Fruit fly (Drosophila melanogaster): ENCODE data around the gene CG13689.

CG13689 gene

dm6 chr2L:568030-568429, 34.6 kb upstream of the CG13689 start, which contains the start of the genes Nle and Sf3b1:
Gene Nle, minus strand, starts transcription at chr2L:568121.
Gene Sf3b1, plus strand, starts transcription at chr2L:568340.
- TF ChIP-seq CG12605 (GFP tag; IDR thresholded peaks at IDR 0.05) (no peak), CG17806 (tag; optimal IDR thresholded peaks at IDR 0.05) (peak; percentile 7), Ets98B (GFP tag; IDR thresholded peaks at IDR 0.05) (no peak), CG15710 (tag; optimal IDR thresholded peaks at IDR 0.05) (peak; percentile 34), CG9948 (tag; optimal IDR thresholded peaks at IDR 0.05) (no peak), D1 (tag; optimal IDR thresholded peaks at IDR 0.05) (no peak), Snoo (tag; optimal IDR thresholded peaks at IDR 0.05) (no peak)

DNA sequence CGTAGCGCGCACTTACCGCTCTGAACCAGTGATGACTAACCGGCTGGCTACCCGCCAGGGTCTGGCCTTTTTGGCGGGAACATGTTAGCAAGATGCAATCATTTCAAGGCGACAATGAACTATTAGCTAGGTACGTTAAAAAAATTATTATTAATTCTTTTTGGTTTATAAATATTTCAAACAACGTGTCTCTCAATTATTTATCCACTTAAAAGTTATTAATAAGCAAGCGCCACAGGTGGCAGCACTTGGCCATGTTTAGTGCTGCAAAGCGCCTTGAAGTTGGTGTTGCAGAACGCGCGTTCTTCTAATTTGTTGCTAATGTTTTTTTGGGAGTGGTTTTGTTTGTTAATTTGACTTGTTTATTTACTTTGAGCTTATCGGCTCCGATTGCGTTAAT, 28.4 kb upstream of the CG13689 start, which contains the start of the genes Ipk2 and cold:
TSS of gene Ipk2 (minus strand) at position 39 of the 400 bp plus-strand sequence.
TSS of gene cold (plus strand) at position 66 of the 400 bp plus-strand sequence.
- peak; percentile 73 for TF ChIP-seq CG8159 (tag; optimal IDR thresholded peaks at IDR 0.05)
- peak; percentile 51 for TF ChIP-seq CG17806 (tag; optimal IDR thresholded peaks at IDR 0.05)
- TF ChIP-seq CG4496 (GFP tag; IDR thresholded peaks at IDR 0.05): peak; percentile 76; the same call in 2 of the 3 replicates
- TF ChIP-seq EcR (GFP tag; optimal IDR thresholded peaks at IDR 0.05): no peak
- no peak for TF ChIP-seq D1 (tag; optimal IDR thresholded peaks at IDR 0.05)
- peak; percentile 39 for TF ChIP-seq CG34367 (tag; optimal IDR thresholded peaks at IDR 0.05)
- TF ChIP-seq Ets98B (GFP tag; IDR thresholded peaks at IDR 0.05): peak; percentile 54
- peak; percentile 66 for TF ChIP-seq CG12605 (GFP tag; IDR thresholded peaks at IDR 0.05)
- peak; percentile 72 for TF ChIP-seq fd96Ca (GFP tag; IDR thresholded peaks at IDR 0.05)
- no peak for TF ChIP-seq CG8301 (tag; optimal IDR thresholded peaks at IDR 0.05)
- peak; percentile 57 for TF ChIP-seq CG9948 (tag; optimal IDR thresholded peaks at IDR 0.05)
- TF ChIP-seq CG32121 (GFP tag; IDR thresholded peaks at IDR 0.05): peak; percentile 65
- no peak for TF ChIP-seq CG14655 (GFP tag; optimal IDR thresholded peaks at IDR 0.05)
- TF ChIP-seq Snoo (tag; optimal IDR thresholded peaks at IDR 0.05): peak; percentile 79
- TF ChIP-seq CG15710 (tag; optimal IDR thresholded peaks at IDR 0.05): peak; percentile 74
- TF ChIP-seq gl (tag; optimal IDR thresholded peaks at IDR 0.05): peak; percentile 8
- TF ChIP-seq rn (GFP tag; IDR thresholded peaks at IDR 0.05): peak; percentile 37
- no peak for TF ChIP-seq CG13204 (GFP tag; optimal IDR thresholded peaks at IDR 0.05)
- no peak for TF ChIP-seq Pif1A (GFP tag; optimal IDR thresholded peaks at IDR 0.05)

DNA sequence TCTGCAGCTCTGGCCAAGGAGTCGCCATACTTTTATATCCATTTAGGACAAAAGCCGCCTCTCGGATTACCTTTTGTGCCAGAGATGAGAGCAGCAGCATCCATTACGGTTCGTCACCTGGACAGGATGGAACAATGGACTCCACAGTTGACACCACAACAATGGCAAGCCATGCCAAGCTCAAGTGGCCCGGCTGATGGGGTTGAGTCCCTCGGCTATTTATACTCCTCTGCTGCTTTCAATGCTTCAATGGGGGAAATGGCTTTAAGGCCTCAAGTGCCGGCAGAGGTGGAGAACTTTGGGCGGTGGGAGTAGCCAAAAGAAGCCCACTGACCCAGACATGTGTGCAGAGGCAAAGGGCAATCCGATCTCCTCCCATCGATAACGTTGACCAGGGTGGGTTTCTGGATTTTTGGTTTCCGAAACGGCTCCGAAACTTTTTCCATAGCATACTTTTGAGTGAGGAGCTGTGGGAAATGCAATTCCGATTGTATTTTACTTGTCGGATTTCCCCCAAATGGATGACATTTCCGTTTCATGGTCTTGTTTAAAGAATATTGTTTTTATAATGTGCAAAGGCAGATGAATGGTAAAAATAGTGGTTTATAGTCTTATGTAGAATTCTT, 25.9 kb upstream of the CG13689 start, which contains the start of gene Ptth:
TSS of gene Ptth (minus strand) at position 338 of the 626 bp plus-strand sequence.
- TF ChIP-seq CG34367 (tag; optimal IDR thresholded peaks at IDR 0.05) (no peak), CG10348 (GFP tag; IDR thresholded peaks at IDR 0.05) (no peak), Snoo (tag; optimal IDR thresholded peaks at IDR 0.05) (no peak), CG32121 (GFP tag; IDR thresholded peaks at IDR 0.05) (no peak), CG4496 (GFP tag; IDR thresholded peaks at IDR 0.05) (0 out of 3 replicates have a peak, but pooled peaks have one; percentile 16), rn (GFP tag; IDR thresholded peaks at IDR 0.05) (no peak), D1 (tag; optimal IDR thresholded peaks at IDR 0.05) (no peak), fd96Ca (GFP tag; IDR thresholded peaks at IDR 0.05) (no peak)

DNA sequence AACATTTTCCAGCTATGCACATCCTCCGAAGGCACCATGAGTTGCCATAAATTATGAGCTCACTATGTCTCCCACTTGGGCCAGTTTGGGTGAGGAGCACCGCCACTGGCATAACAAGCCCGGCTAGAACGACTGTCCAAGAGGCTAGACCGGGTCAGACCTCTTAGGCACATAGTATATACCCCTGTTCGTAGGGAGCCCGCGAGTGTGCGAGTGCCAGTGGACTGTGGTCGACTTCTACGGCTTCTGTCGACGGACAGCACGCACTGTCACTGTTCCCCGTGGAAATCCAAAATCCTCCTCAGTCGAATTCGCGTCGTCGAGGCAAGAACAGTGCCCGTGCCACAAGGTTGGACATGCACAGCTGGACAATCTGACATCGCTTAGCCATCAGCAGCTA, 25.4 kb upstream of the CG13689 start, which contains the start of gene Pph13:
TSS of gene Pph13 (plus strand) at position 301 of the 400 bp plus-strand sequence.
- TF ChIP-seq CG12605 (GFP tag; IDR thresholded peaks at IDR 0.05): no peak
- no peak for TF ChIP-seq CG13204 (GFP tag; optimal IDR thresholded peaks at IDR 0.05)
- no peak for TF ChIP-seq CG34367 (tag; optimal IDR thresholded peaks at IDR 0.05)
- TF ChIP-seq Ets98B (GFP tag; IDR thresholded peaks at IDR 0.05): no peak
- no peak for TF ChIP-seq CG8159 (tag; optimal IDR thresholded peaks at IDR 0.05)
- no peak for TF ChIP-seq CG15710 (tag; optimal IDR thresholded peaks at IDR 0.05)
- no peak for TF ChIP-seq CG8301 (tag; optimal IDR thresholded peaks at IDR 0.05)
- no peak for TF ChIP-seq fd96Ca (GFP tag; IDR thresholded peaks at IDR 0.05)
- TF ChIP-seq rn (GFP tag; IDR thresholded peaks at IDR 0.05): no peak

DNA sequence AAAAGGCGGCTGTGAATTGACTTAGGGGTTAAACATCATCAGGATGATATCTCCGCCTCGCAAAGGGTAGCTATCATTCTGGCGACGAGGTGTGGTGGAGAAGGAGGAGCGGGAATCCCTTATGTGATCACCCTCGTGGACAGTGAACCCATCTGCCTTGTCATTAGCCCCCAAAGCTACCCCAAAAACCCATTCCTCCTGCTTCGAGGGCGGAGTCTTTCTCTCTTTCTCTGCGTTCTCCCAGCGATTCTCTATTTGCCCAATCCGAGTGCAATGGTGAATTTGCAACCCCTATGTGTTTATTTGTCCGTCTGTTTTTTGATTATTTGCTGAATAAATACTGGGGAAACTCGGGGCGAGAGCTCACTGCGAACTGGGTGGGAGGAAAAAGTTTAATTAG, 17.3 kb upstream of the CG13689 start:
- TF ChIP-seq CG15710 (tag; optimal IDR thresholded peaks at IDR 0.05): no peak
- no peak for TF ChIP-seq EcR (GFP tag; optimal IDR thresholded peaks at IDR 0.05)
- no peak for TF ChIP-seq CG8159 (tag; optimal IDR thresholded peaks at IDR 0.05)
- no peak for TF ChIP-seq CG32121 (GFP tag; IDR thresholded peaks at IDR 0.05)

DNA sequence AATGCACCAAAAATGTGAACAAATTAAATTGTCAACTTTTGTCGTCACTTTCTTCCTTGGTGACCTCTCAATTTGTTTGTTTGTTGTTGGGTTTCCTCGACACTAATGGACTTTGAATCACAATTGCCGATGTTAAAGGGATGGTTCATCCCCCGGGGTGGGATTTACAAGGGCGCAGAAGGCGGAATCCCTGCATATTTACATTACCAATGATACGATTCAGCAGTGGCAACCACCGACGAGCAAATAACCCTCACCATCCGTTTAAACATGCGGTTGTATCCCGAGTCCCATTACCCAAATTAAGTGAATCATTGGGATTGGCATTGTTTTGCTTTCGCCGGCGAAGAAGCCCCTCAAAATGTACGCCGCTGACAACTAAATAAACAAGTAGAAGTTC, 11.1 kb upstream of the CG13689 start:
- TF ChIP-seq EcR (GFP tag; optimal IDR thresholded peaks at IDR 0.05) (no peak), CG9948 (tag; optimal IDR thresholded peaks at IDR 0.05) (no peak), CG17806 (tag; optimal IDR thresholded peaks at IDR 0.05) (no peak), gl (tag; optimal IDR thresholded peaks at IDR 0.05) (no peak), CG8159 (tag; optimal IDR thresholded peaks at IDR 0.05) (no peak), CG12605 (GFP tag; IDR thresholded peaks at IDR 0.05) (no peak), CG32121 (GFP tag; IDR thresholded peaks at IDR 0.05) (no peak), Pif1A (GFP tag; optimal IDR thresholded peaks at IDR 0.05) (no peak), Pif1B (GFP tag; optimal IDR thresholded peaks at IDR 0.05) (no peak), fd96Ca (GFP tag; IDR thresholded peaks at IDR 0.05) (no peak)

- no peak for TF ChIP-seq Ets98B (GFP tag; IDR thresholded peaks at IDR 0.05)
- 0 out of 2 replicates have a peak, but pooled peaks have one; percentile 6 for TF ChIP-seq rn (GFP tag; IDR thresholded peaks at IDR 0.05)
Observed at dm6 chr2L:594048-594447, 8.6 kb upstream of the CG13689 start.
